Worm (Caenorhabditis elegans): ENCODE results near the gene npax-1.
A peak's percentile ranks its signal among the peaks of the same experiment; 100 is the strongest.

Gene npax-1

ce11 chrII:7305558-7305957 lies 25.6 kb downstream of the npax-1 start, which contains the start of gene brf-1:
brf-1 (plus strand) TSS chrII:7305858.
- TF ChIP-seq him-1 (tag; optimal IDR thresholded peaks at IDR 0.05) (no peak), dao-5 (tag; optimal IDR thresholded peaks at IDR 0.05) (no peak)

ce11 chrII:7301670-7302151 lies 29.4 kb downstream of the npax-1 start, which contains the start of gene cul-4:
cul-4 (plus strand) TSS chrII:7302101.
- TF ChIP-seq dao-5 (tag; optimal IDR thresholded peaks at IDR 0.05): no peak
- peak; percentile 82 for TF ChIP-seq W03F9.2 (tag; optimal IDR thresholded peaks at IDR 0.05)

- TF ChIP-seq W03F9.2 (tag; optimal IDR thresholded peaks at IDR 0.05) (no peak), him-1 (tag; optimal IDR thresholded peaks at IDR 0.05) (no peak)
Measured at ce11 chrII:7299042-7299441, 32.1 kb downstream of the npax-1 start, which contains the start of gene C30G12.1. C30G12.1 (plus strand) TSS chrII:7299342.

DNA sequence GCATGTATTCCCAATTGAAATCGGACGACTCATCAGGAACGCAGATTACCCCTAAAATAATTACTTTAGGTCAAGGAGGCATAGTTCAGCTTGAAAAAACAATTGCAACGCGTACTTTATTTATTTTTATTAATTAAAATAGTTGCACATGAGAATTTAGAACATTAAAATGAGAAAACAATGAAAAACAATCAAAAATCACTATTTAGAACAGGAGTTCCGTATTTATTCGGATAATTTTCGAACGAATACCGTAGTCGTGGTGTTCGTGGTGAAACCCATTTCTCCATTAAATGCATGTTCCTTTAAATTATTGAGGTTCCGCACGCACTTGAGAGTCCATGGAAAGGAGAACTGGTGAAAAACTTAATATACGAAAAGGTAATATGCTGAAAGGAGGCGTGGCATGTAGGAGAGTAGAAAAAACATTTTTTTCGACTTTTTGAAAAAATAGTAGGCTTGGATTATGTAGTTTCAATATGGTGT lies 32.9 kb downstream of the npax-1 start, which contains the start of gene puf-8:
puf-8 (minus strand) TSS at position 51 of the 486 bp plus-strand sequence.
- TF ChIP-seq dao-5 (tag; optimal IDR thresholded peaks at IDR 0.05): no peak
- no peak for TF ChIP-seq W03F9.2 (tag; optimal IDR thresholded peaks at IDR 0.05)
- TF ChIP-seq him-1 (tag; optimal IDR thresholded peaks at IDR 0.05): no peak

- TF ChIP-seq dao-5 (tag; optimal IDR thresholded peaks at IDR 0.05) (no peak), him-1 (tag; optimal IDR thresholded peaks at IDR 0.05) (no peak), W03F9.2 (tag; optimal IDR thresholded peaks at IDR 0.05) (no peak)
Measured at ce11 chrII:7295917-7296316, 35.2 kb downstream of the npax-1 start, which contains the start of gene C30G12.6. C30G12.6 (minus strand) TSS chrII:7296017.

- no peak for TF ChIP-seq dao-5 (tag; optimal IDR thresholded peaks at IDR 0.05)
- TF ChIP-seq him-1 (tag; optimal IDR thresholded peaks at IDR 0.05): no peak
- no peak for TF ChIP-seq W03F9.2 (tag; optimal IDR thresholded peaks at IDR 0.05)
Measured at ce11 chrII:7289923-7290476, 41.1 kb downstream of the npax-1 start, which contains the start of gene C30G12.2. C30G12.2 (plus strand) TSS chrII:7290426.

- TF ChIP-seq him-1 (tag; optimal IDR thresholded peaks at IDR 0.05) (no peak), W03F9.2 (tag; optimal IDR thresholded peaks at IDR 0.05) (no peak), dao-5 (tag; optimal IDR thresholded peaks at IDR 0.05) (no peak)
Measured at ce11 chrII:7287709-7288108, 43.4 kb downstream of the npax-1 start.

- TF ChIP-seq dao-5 (tag; optimal IDR thresholded peaks at IDR 0.05): no peak
- no peak for TF ChIP-seq him-1 (tag; optimal IDR thresholded peaks at IDR 0.05)
- TF ChIP-seq W03F9.2 (tag; optimal IDR thresholded peaks at IDR 0.05): no peak
Measured at ce11 chrII:7287140-7287539, 44.0 kb downstream of the npax-1 start.

DNA sequence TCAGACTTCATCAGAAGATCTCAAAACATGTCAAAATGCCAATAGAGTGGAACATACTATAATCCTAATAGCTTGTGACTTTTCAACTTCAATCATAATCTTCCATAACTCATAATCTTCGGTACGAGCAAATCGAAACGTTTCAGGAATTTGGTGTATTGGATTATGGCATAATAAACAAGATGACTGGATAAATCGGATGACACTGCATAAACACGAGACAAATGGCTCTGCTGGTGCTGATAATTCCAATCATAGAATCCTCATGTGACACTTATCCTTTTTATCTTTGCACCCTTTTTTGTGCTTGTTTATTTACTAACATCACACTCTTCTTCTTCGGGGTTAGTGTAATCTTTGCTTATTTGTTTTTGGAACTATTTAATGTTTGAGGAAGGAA lies 48.1 kb downstream of the npax-1 start:
- no peak for TF ChIP-seq dao-5 (tag; optimal IDR thresholded peaks at IDR 0.05)

- no peak for TF ChIP-seq dao-5 (tag; optimal IDR thresholded peaks at IDR 0.05)
- no peak for TF ChIP-seq him-1 (tag; optimal IDR thresholded peaks at IDR 0.05)
- TF ChIP-seq W03F9.2 (tag; optimal IDR thresholded peaks at IDR 0.05): no peak
Measured at ce11 chrII:7280584-7280983, 50.5 kb downstream of the npax-1 start.

DNA sequence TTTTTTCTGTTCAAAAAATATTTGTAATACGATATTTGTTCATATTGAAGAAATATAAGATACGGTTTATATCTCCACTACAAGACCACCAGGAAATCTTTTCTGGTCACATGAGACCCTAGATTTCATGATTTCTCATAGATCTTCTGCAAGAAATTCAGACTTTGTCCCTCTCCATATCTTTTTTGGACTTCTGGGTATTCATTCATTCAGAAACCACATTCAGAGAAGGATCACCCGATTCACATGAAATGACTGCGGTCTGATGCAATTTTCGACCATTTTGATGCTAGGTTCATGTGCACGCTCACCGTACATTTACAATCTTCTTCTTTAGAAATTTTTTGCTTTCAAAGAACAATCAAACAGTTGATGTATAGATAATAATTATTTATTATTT lies 51.3 kb downstream of the npax-1 start:
- no peak for TF ChIP-seq dao-5 (tag; optimal IDR thresholded peaks at IDR 0.05)
- TF ChIP-seq W03F9.2 (tag; optimal IDR thresholded peaks at IDR 0.05): no peak
- no peak for TF ChIP-seq him-1 (tag; optimal IDR thresholded peaks at IDR 0.05)
